Fruit fly (Drosophila melanogaster): ENCODE results near the gene ATPsynE.

- TF ChIP-seq Pif1A (GFP tag; optimal IDR thresholded peaks at IDR 0.05) (no peak), CG9948 (tag; optimal IDR thresholded peaks at IDR 0.05) (no peak), rn (GFP tag; IDR thresholded peaks at IDR 0.05) (no peak), CG10348 (GFP tag; IDR thresholded peaks at IDR 0.05) (no peak), CG4496 (GFP tag; IDR thresholded peaks at IDR 0.05) (no peak), CG8301 (tag; optimal IDR thresholded peaks at IDR 0.05) (no peak), CG32121 (GFP tag; IDR thresholded peaks at IDR 0.05) (no peak)
Measured at dm6 chr3R:14330654-14331053, 3.9 kb downstream of the ATPsynE start.

Data from whole organism, pupa.